Worm (Caenorhabditis elegans): Measurements from ENCODE around the gene ifd-1.
A peak's percentile ranks its signal among the peaks of the same experiment; 100 is the strongest.

DNA sequence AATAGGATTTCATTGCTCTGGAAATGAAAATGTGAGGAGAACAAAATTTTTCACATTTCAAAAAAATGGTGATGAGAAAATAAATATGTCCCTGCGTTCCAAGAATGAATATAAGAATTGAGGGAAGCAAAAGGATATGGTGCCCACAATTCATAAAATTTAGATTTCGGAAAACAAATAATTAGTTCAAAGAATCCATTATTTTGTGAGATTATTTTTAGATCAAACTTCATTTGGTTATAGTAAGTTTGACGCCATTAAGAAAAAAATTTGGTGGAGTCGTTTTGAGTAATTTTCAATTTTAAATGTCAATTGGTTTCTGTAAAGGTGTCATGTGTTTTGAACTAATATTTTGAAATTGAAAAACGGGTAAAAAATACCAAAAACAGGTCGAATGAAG, 23.9 kb downstream of the ifd-1 start:
- no peak for TF ChIP-seq ama-1 (optimal IDR thresholded peaks at IDR 0.05)
- no peak for TF ChIP-seq Y5F2A.4 (GFP tag; optimal IDR thresholded peaks at IDR 0.05)
- peak; percentile 91 for TF ChIP-seq aha-1 (tag)
- no peak for TF ChIP-seq nhr-10 (tag; optimal IDR thresholded peaks at IDR 0.05)
- no peak for TF ChIP-seq unc-130 (GFP tag; optimal IDR thresholded peaks at IDR 0.05)
- TF ChIP-seq gei-8 (GFP tag; optimal IDR thresholded peaks at IDR 0.05) = no peak
- TF ChIP-seq ceh-82 (tag; optimal IDR thresholded peaks at IDR 0.05) = no peak

Measured in whole organism, L4 larva.